Worm (Caenorhabditis elegans) whole organism, young adult: ENCODE measurements around the gene lron-4.

Source experiments
- F23B12.7 ChIP-seq: sonication (generic microtip); optimal IDR thresholded peaks from 2 replicates; lab custom pipeline; 2017; ENCODE audit warnings: missing genetic modification characterization, mild to moderate bottlenecking, missing compliant biosample characterization, antibody characterized with exemption, moderate library complexity; ENCODE audit not compliant: insufficient read depth
- Y53F4B.3 ChIP-seq: fragments of 200-800 bp; sonication (Bioruptor generic); IDR thresholded peaks from 2 replicates; pipeline ENCODE4 v1.3.6; 2022; ENCODE audit warnings: missing genetic modification reagents, missing genetic modification characterization, missing compliant biosample characterization
- akir-1 ChIP-seq: fragments of 200-800 bp; sonication (Bioruptor generic); optimal IDR thresholded peaks from 2 replicates; lab custom pipeline; 2018; ENCODE audit warnings: mild to moderate bottlenecking, missing genetic modification characterization, moderate library complexity, missing compliant biosample characterization
- bed-2 ChIP-seq: fragments of 200-800 bp; sonication (Bioruptor generic); IDR thresholded peaks from 2 replicates; pipeline ENCODE4 v1.3.6; 2022; ENCODE audit warnings: missing genetic modification reagents, missing genetic modification characterization, missing compliant biosample characterization
- ceh-79 ChIP-seq: sonication (generic microtip); optimal IDR thresholded peaks from 2 replicates; lab custom pipeline; 2017; ENCODE audit warnings: mild to moderate bottlenecking, missing genetic modification characterization, missing compliant biosample characterization
- him-1 ChIP-seq: sonication (generic microtip); optimal IDR thresholded peaks from 2 replicates; lab custom pipeline; 2016; ENCODE audit warnings: missing genotype, missing genetic modification reagents, missing genetic modification characterization, missing compliant biosample characterization
- hmg-20 ChIP-seq: fragments of 200-800 bp; sonication (Bioruptor generic); IDR thresholded peaks from 2 replicates; pipeline ENCODE4 v1.3.6; 2022; ENCODE audit warnings: missing genetic modification reagents, missing genetic modification characterization, missing compliant biosample characterization
- let-607 ChIP-seq, 2 experiments: fragments of 200-800 bp in 1 of 2; sonication (Bioruptor generic) in 1 of 2; sonication (generic microtip) in 1 of 2; optimal IDR thresholded peaks; 2 replicates each; lab custom pipeline; 2016 to 2018; ENCODE audit warnings: mild to moderate bottlenecking in 2 of 2, missing compliant biosample characterization in 2 of 2, missing genetic modification characterization in 2 of 2, moderate library complexity in 2 of 2, missing genotype in 1 of 2
- sdz-38 ChIP-seq: sonication (generic microtip); optimal IDR thresholded peaks from 2 replicates; lab custom pipeline; 2016; ENCODE audit warnings: missing genotype, missing genetic modification characterization, missing compliant biosample characterization
- snpc-1.3 ChIP-seq: sonication (generic microtip); optimal IDR thresholded peaks from 2 replicates; lab custom pipeline; 2017; ENCODE audit warnings: missing genetic modification characterization, mild to moderate bottlenecking, missing compliant biosample characterization, antibody characterized with exemption, moderate library complexity, missing genotype, missing genetic modification reagents; ENCODE audit not compliant: insufficient read depth

DNA sequence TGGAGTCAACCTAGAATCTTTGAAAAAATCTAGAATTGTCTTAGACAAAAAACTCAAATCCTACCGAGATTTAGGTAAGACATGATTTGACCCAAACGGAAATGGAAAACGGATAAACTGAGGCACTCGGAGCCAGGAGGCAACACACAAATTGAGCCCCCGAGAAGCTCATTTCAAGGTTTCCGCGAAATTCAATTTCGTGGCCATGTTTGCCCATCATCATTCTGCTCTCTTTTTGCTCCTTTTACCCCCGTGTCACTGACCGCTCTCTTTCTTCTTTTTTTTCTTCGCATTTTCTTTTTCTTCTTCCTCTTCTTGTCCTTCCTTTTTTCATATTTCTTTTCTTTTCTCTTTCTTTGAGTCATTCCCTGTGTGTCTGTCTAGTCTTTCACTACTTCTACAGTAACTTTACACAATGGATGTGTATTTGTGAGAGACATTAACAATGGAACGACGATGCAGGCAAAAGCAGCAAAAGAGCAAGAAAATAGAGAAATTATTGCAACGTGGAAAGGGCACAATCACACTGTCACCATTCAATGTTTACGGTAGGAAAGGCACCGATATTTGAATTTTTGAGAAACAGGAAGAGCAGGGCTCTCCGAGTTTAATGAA is 40.9 kb upstream of the lron-4 start:
- TF ChIP-seq hmg-20 (GFP tag; lab: Robert Waterston, UW) (no peak), sdz-38 (tag; lab: Kevin White, UChicago) (no peak), bed-2 (GFP tag; lab: Robert Waterston, UW) (no peak), ceh-79 (tag; lab: Kevin White, UChicago) (no peak), akir-1 (GFP tag; lab: Kevin White, UChicago) (no peak), F23B12.7 (no peak), him-1 (no peak), let-607 (tag; optimal IDR thresholded peaks at IDR 0.05; lab: Kevin White, UChicago) (no peak), Y53F4B.3 (GFP tag; lab: Robert Waterston, UW) (no peak), snpc-1.3 (tag; lab: Kevin White, UChicago) (no peak)
